Worm (Caenorhabditis elegans) whole organism, L3 larva: ENCODE results near the gene K07H8.2.

Experiments
- R02D3.7 ChIP-seq: fragments of 150-350 bp; optimal IDR thresholded peaks from 2 replicates; lab custom pipeline; 2014; ENCODE audit warnings: missing biosample characterization, missing genetic modification characterization
- ZK546.5 ChIP-seq: sonication (generic microtip); optimal IDR thresholded peaks from 2 replicates; lab custom pipeline; 2017; ENCODE audit warnings: missing biosample characterization, missing genetic modification characterization
- ama-1 ChIP-seq: fragments of 150-350 bp; optimal IDR thresholded peaks from 2 replicates; lab custom pipeline; 2018
- ceh-28 ChIP-seq: fragments of 150-350 bp; optimal IDR thresholded peaks from 2 replicates; lab custom pipeline; 2014; ENCODE audit warnings: missing biosample characterization, missing genetic modification reagents, missing genetic modification characterization
- ceh-82 ChIP-seq: fragments of 150-350 bp; optimal IDR thresholded peaks from 2 replicates; lab custom pipeline; 2014; ENCODE audit warnings: missing biosample characterization, missing genetic modification characterization
- ceh-9 ChIP-seq: sonication (generic microtip); optimal IDR thresholded peaks from 2 replicates; lab custom pipeline; 2018; ENCODE audit warnings: missing biosample characterization, missing genetic modification characterization
- daf-12 ChIP-seq: fragments of 150-350 bp; optimal IDR thresholded peaks from 2 replicates; lab custom pipeline; 2014; ENCODE audit warnings: missing biosample characterization, missing genetic modification reagents, missing genetic modification characterization
- egl-5 ChIP-seq: fragments of 150-350 bp; optimal IDR thresholded peaks from 2 replicates; lab custom pipeline; 2017; ENCODE audit warnings: missing biosample characterization, missing genetic modification reagents, missing genetic modification characterization, inconsistent platforms
- elt-1 ChIP-seq: fragments of 150-350 bp; optimal IDR thresholded peaks from 2 replicates; lab custom pipeline; 2014; ENCODE audit warnings: missing biosample characterization, missing genetic modification characterization
- elt-2 ChIP-seq: sonication (generic microtip); optimal IDR thresholded peaks from 2 replicates; lab custom pipeline; 2016; ENCODE audit warnings: missing genetic modification reagents, mild to moderate bottlenecking, missing genetic modification characterization, missing compliant biosample characterization
- elt-3 ChIP-seq, 3 experiments: fragments of 150-350 bp in 1 of 3; sonication (generic microtip) in 2 of 3; optimal IDR thresholded peaks; 2 replicates in 2 of 3; 4 replicates in 1 of 3; lab custom pipeline; 2014 to 2017; ENCODE audit warnings: missing biosample characterization in 3 of 3, missing genetic modification characterization in 3 of 3
- eor-1 ChIP-seq, 2 experiments: fragments of 150-350 bp; optimal IDR thresholded peaks; 2 replicates each; lab custom pipeline; 2014 to 2018; ENCODE audit warnings: missing biosample characterization in 2 of 2, missing genetic modification characterization in 2 of 2
- fkh-10 ChIP-seq: sonication (generic microtip); optimal IDR thresholded peaks from 2 replicates; lab custom pipeline; 2017; ENCODE audit warnings: missing biosample characterization, missing genetic modification reagents, missing genetic modification characterization
- fos-1 ChIP-seq: fragments of 150-350 bp; optimal IDR thresholded peaks from 2 replicates; lab custom pipeline; 2014; ENCODE audit warnings: missing biosample characterization, missing genetic modification characterization
- hmg-11 ChIP-seq: sonication (generic microtip); optimal IDR thresholded peaks from 2 replicates; lab custom pipeline; 2016; ENCODE audit warnings: missing genetic modification characterization, missing compliant biosample characterization
- jun-1 ChIP-seq: fragments of 150-350 bp; optimal IDR thresholded peaks from 2 replicates; lab custom pipeline; 2014; ENCODE audit warnings: missing biosample characterization, missing genetic modification reagents, missing genetic modification characterization
- lin-15B ChIP-seq: fragments of 150-350 bp; optimal IDR thresholded peaks from 2 replicates; lab custom pipeline; 2014; ENCODE audit warnings: missing biosample characterization, missing genetic modification characterization
- lin-39 ChIP-seq: fragments of 150-350 bp; optimal IDR thresholded peaks from 2 replicates; lab custom pipeline; 2018; ENCODE audit warnings: missing biosample characterization, missing genetic modification reagents, missing genetic modification characterization
- lsy-12 ChIP-seq: sonication (generic microtip); optimal IDR thresholded peaks from 2 replicates; lab custom pipeline; 2016; ENCODE audit warnings: mild to moderate bottlenecking, missing genetic modification characterization, missing compliant biosample characterization
- mml-1 ChIP-seq: fragments of 150-350 bp; sonication (generic microtip); optimal IDR thresholded peaks from 3 replicates; lab custom pipeline; 2014; ENCODE audit warnings: missing biosample characterization, missing genetic modification characterization
- nfya-1 ChIP-seq: sonication (generic microtip); optimal IDR thresholded peaks from 2 replicates; lab custom pipeline; 2017; ENCODE audit warnings: missing genetic modification characterization, mild to moderate bottlenecking, missing compliant biosample characterization, antibody characterized with exemption, moderate library complexity; ENCODE audit not compliant: insufficient read depth
- nhr-11 ChIP-seq: fragments of 150-350 bp; optimal IDR thresholded peaks from 2 replicates; lab custom pipeline; 2014; ENCODE audit warnings: missing biosample characterization, missing genetic modification characterization
- nhr-12 ChIP-seq: fragments of 150-350 bp; optimal IDR thresholded peaks from 2 replicates; lab custom pipeline; 2014; ENCODE audit warnings: missing biosample characterization, missing genetic modification characterization
- nhr-23 ChIP-seq: fragments of 150-350 bp; optimal IDR thresholded peaks from 2 replicates; lab custom pipeline; 2014; ENCODE audit warnings: missing biosample characterization, missing genetic modification reagents, missing genetic modification characterization
- nhr-237 ChIP-seq: fragments of 150-350 bp; optimal IDR thresholded peaks from 2 replicates; lab custom pipeline; 2014; ENCODE audit warnings: missing biosample characterization, missing genetic modification characterization
- nhr-25 ChIP-seq: sonication (generic microtip); optimal IDR thresholded peaks from 2 replicates; lab custom pipeline; 2017; ENCODE audit warnings: missing biosample characterization, missing genetic modification characterization
- nhr-43 ChIP-seq: sonication (generic microtip); optimal IDR thresholded peaks from 2 replicates; lab custom pipeline; 2016; ENCODE audit warnings: mild to moderate bottlenecking, missing genetic modification characterization, missing compliant biosample characterization; ENCODE audit not compliant: poor library complexity, severe bottlenecking
- nhr-67 ChIP-seq: fragments of 150-350 bp; optimal IDR thresholded peaks from 2 replicates; lab custom pipeline; 2014; ENCODE audit warnings: missing biosample characterization, missing genetic modification characterization
- nhr-76 ChIP-seq: fragments of 150-350 bp; sonication (generic microtip); optimal IDR thresholded peaks from 5 replicates; lab custom pipeline; 2014; ENCODE audit warnings: missing biosample characterization, missing genetic modification characterization
- nhr-77 ChIP-seq: fragments of 150-350 bp; optimal IDR thresholded peaks from 2 replicates; lab custom pipeline; 2014; ENCODE audit warnings: missing biosample characterization, missing genetic modification characterization
- pha-4 ChIP-seq: fragments of 150-350 bp; optimal IDR thresholded peaks from 2 replicates; lab custom pipeline; 2014; ENCODE audit warnings: missing biosample characterization, missing genetic modification reagents, missing genetic modification characterization
- pqm-1 ChIP-seq: fragments of 150-350 bp; optimal IDR thresholded peaks from 2 replicates; lab custom pipeline; 2017; ENCODE audit warnings: missing biosample characterization, missing genetic modification characterization, inconsistent platforms
- sea-2 ChIP-seq: fragments of 150-350 bp; sonication (generic microtip); optimal IDR thresholded peaks from 4 replicates; lab custom pipeline; 2014; ENCODE audit warnings: missing biosample characterization, missing genetic modification reagents, missing genetic modification characterization
- skn-1 ChIP-seq: fragments of 150-350 bp; optimal IDR thresholded peaks from 2 replicates; lab custom pipeline; 2014; ENCODE audit warnings: missing biosample characterization, missing genetic modification characterization
- snpc-4 ChIP-seq: fragments of 150-350 bp; optimal IDR thresholded peaks from 2 replicates; lab custom pipeline; 2014; ENCODE audit warnings: missing biosample characterization, missing genetic modification characterization
- tbx-2 ChIP-seq: sonication (generic microtip); optimal IDR thresholded peaks from 2 replicates; lab custom pipeline; 2016; ENCODE audit warnings: mild to moderate bottlenecking, missing genetic modification characterization, missing compliant biosample characterization
- unc-62 ChIP-seq: fragments of 150-350 bp; sonication (generic microtip); optimal IDR thresholded peaks from 4 replicates; lab custom pipeline; 2014; ENCODE audit warnings: missing biosample characterization, missing genetic modification reagents, missing genetic modification characterization
- zag-1 ChIP-seq: fragments of 150-350 bp; optimal IDR thresholded peaks from 2 replicates; lab custom pipeline; 2014; ENCODE audit warnings: missing biosample characterization, missing genetic modification characterization
- ztf-11 ChIP-seq: fragments of 150-350 bp; optimal IDR thresholded peaks from 2 replicates; lab custom pipeline; 2014; ENCODE audit warnings: missing biosample characterization, missing genetic modification characterization
- ztf-4 ChIP-seq: fragments of 150-350 bp; optimal IDR thresholded peaks from 2 replicates; lab custom pipeline; 2014; ENCODE audit warnings: missing biosample characterization, missing genetic modification characterization

Gene K07H8.2

DNA sequence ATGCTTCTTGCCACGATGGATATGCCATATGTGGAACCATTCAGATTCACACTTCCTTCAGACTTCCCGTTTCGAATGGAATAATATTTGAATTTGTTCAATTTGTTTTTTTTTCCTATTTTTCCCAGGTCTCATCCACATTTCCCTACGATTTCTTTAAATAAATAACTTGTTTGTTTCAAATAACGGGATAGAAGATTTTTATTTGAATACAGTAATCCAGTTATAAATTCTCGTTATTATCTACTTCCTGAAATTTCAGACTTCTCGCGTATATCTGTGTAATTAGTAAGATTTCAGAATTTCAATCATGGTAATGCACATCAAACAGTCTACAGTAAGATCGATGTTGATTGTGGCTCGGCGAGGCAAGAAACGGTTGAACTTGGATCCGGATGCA, 9.1 kb downstream of the K07H8.2 start, which contains the start of gene F35H10.5:
Gene F35H10.5 (plus strand): TSS at position 301 of the 400 bp plus-strand sequence.
- TF ChIP-seq elt-2 (tag; lab: Kevin White, UChicago) = no peak
- TF ChIP-seq elt-1 (tag; lab: Kevin White, UChicago) = no peak
- TF ChIP-seq fkh-10 (GFP tag; lab: Kevin White, UChicago) = no peak
- no peak for TF ChIP-seq unc-62 (GFP tag; lab: Kevin White, UChicago)
- TF ChIP-seq nhr-23 = no peak
- no peak for TF ChIP-seq hmg-11 (tag; lab: Kevin White, UChicago)
- no peak for TF ChIP-seq snpc-4 (tag; lab: Kevin White, UChicago)
- no peak for TF ChIP-seq fos-1 (tag; lab: Kevin White, UChicago)
- TF ChIP-seq nhr-76 (tag; lab: Kevin White, UChicago) = no peak
- TF ChIP-seq sea-2 (GFP tag; lab: Kevin White, UChicago) = no peak
- no peak for TF ChIP-seq ztf-4
- TF ChIP-seq skn-1 (tag; lab: Kevin White, UChicago) = no peak
- TF ChIP-seq ceh-28 (tag; lab: Kevin White, UChicago) = no peak
- no peak for TF ChIP-seq nhr-11
- TF ChIP-seq lin-15B (tag; lab: Kevin White, UChicago) = no peak
- no peak for TF ChIP-seq nhr-12 (tag; lab: Kevin White, UChicago)
- no peak for TF ChIP-seq pha-4 (tag; lab: Kevin White, UChicago)

ce11 chrIV:8301925-8302324, 10.6 kb downstream of the K07H8.2 start:
- TF ChIP-seq pqm-1 (tag; lab: Kevin White, UChicago) (no peak), unc-62 (GFP tag; lab: Kevin White, UChicago) (no peak), zag-1 (tag; lab: Kevin White, UChicago) (no peak), ztf-4 (no peak), ama-1 (lab: Kevin White, UChicago) (no peak), nhr-23 (peak; percentile 16), tbx-2 (tag; lab: Kevin White, UChicago) (no peak), lin-39 (no peak), pha-4 (tag; lab: Kevin White, UChicago) (no peak), lsy-12 (tag; lab: Kevin White, UChicago) (no peak), snpc-4 (tag; lab: Kevin White, UChicago) (no peak), nfya-1 (no peak), jun-1 (tag; lab: Kevin White, UChicago) (no peak), ceh-9 (tag; lab: Kevin White, UChicago) (no peak), nhr-237 (tag; lab: Kevin White, UChicago) (no peak), ztf-11 (tag; lab: Kevin White, UChicago) (no peak), R02D3.7 (no peak), elt-3 (tag; optimal IDR thresholded peaks at IDR 0.05; lab: Kevin White, UChicago) (peak in 1 of 3 experiments; percentile 9), nhr-12 (tag; lab: Kevin White, UChicago) (no peak), ceh-82 (no peak), fos-1 (tag; lab: Kevin White, UChicago) (no peak), nhr-67 (tag; lab: Kevin White, UChicago) (no peak), elt-2 (tag; lab: Kevin White, UChicago) (no peak), nhr-76 (tag; lab: Kevin White, UChicago) (no peak), eor-1 (tag; optimal IDR thresholded peaks at IDR 0.05; lab: Kevin White, UChicago) (no peak), sea-2 (GFP tag; lab: Kevin White, UChicago) (no peak), ZK546.5 (tag; lab: Kevin White, UChicago) (no peak), hmg-11 (tag; lab: Kevin White, UChicago) (no peak), nhr-43 (peak; percentile 10), daf-12 (tag; lab: Kevin White, UChicago) (no peak), mml-1 (no peak), nhr-77 (tag; lab: Kevin White, UChicago) (no peak), egl-5 (tag; lab: Kevin White, UChicago) (no peak), nhr-25 (tag; lab: Kevin White, UChicago) (peak; percentile 71)
- TF ChIP-seq, all 47 proteins: peak for 4

DNA sequence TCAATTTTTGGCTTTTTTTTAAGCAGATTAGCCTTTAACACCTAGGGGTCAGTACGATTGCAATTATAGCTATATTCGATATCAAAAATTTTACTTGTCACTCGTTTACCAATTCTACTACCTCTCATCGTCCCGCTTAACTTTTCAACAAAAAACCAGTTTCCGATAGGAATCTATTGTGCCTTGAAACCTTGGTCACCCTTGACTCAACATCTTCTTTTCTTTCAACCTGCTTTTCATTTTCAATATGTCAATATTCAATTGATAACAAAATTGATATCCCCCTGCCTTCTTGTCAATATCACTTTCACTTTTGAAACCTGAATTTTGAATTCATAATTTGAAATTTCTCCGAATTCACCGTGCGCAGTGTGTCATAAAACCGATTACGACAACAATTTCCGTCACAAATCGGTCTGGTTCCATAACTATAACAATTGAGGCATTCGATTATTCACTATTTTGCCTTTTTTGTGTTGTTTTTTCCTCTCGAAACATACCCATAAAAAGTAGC, 11.4 kb downstream of the K07H8.2 start:
- no peak for TF ChIP-seq nhr-43
- TF ChIP-seq nhr-25 (tag; lab: Kevin White, UChicago) = peak; percentile 52
- no peak for TF ChIP-seq elt-2 (tag; lab: Kevin White, UChicago)
- TF ChIP-seq elt-1 (tag; lab: Kevin White, UChicago) = peak; percentile 8
- no peak for TF ChIP-seq hmg-11 (tag; lab: Kevin White, UChicago)
